Worm (Caenorhabditis elegans) whole organism, L3 larva: ENCODE results near the gene scav-2.

Experiments
- aly-2 ChIP-seq: fragments of 150-350 bp; optimal IDR thresholded peaks from 2 replicates; lab custom pipeline; 2014; ENCODE audit warnings: missing biosample characterization, missing genetic modification characterization
- elt-2 ChIP-seq: sonication (generic microtip); optimal IDR thresholded peaks from 2 replicates; lab custom pipeline; 2016; ENCODE audit warnings: missing genetic modification reagents, mild to moderate bottlenecking, missing genetic modification characterization, missing compliant biosample characterization
- elt-3 ChIP-seq, 3 experiments: fragments of 150-350 bp in 1 of 3; sonication (generic microtip) in 2 of 3; optimal IDR thresholded peaks; 2 replicates in 2 of 3; 4 replicates in 1 of 3; lab custom pipeline; 2014 to 2017; ENCODE audit warnings: missing biosample characterization in 3 of 3, missing genetic modification characterization in 3 of 3
- lin-15B ChIP-seq: fragments of 150-350 bp; optimal IDR thresholded peaks from 2 replicates; lab custom pipeline; 2014; ENCODE audit warnings: missing biosample characterization, missing genetic modification characterization
- lsy-12 ChIP-seq: sonication (generic microtip); optimal IDR thresholded peaks from 2 replicates; lab custom pipeline; 2016; ENCODE audit warnings: mild to moderate bottlenecking, missing genetic modification characterization, missing compliant biosample characterization
- mdl-1 ChIP-seq: fragments of 150-350 bp; optimal IDR thresholded peaks from 2 replicates; lab custom pipeline; 2014; ENCODE audit warnings: missing biosample characterization, missing genetic modification characterization
- nhr-11 ChIP-seq: fragments of 150-350 bp; optimal IDR thresholded peaks from 2 replicates; lab custom pipeline; 2014; ENCODE audit warnings: missing biosample characterization, missing genetic modification characterization
- nhr-23 ChIP-seq: fragments of 150-350 bp; optimal IDR thresholded peaks from 2 replicates; lab custom pipeline; 2014; ENCODE audit warnings: missing biosample characterization, missing genetic modification reagents, missing genetic modification characterization
- nhr-76 ChIP-seq: fragments of 150-350 bp; sonication (generic microtip); optimal IDR thresholded peaks from 5 replicates; lab custom pipeline; 2014; ENCODE audit warnings: missing biosample characterization, missing genetic modification characterization
- nhr-77 ChIP-seq: fragments of 150-350 bp; optimal IDR thresholded peaks from 2 replicates; lab custom pipeline; 2014; ENCODE audit warnings: missing biosample characterization, missing genetic modification characterization
- snpc-4 ChIP-seq: fragments of 150-350 bp; optimal IDR thresholded peaks from 2 replicates; lab custom pipeline; 2014; ENCODE audit warnings: missing biosample characterization, missing genetic modification characterization
- zag-1 ChIP-seq: fragments of 150-350 bp; optimal IDR thresholded peaks from 2 replicates; lab custom pipeline; 2014; ENCODE audit warnings: missing biosample characterization, missing genetic modification characterization

- TF ChIP-seq nhr-23 (tag; lab: Kevin White, UChicago) (no peak), aly-2 (tag; lab: Kevin White, UChicago) (no peak), nhr-76 (tag; lab: Kevin White, UChicago) (no peak), lsy-12 (tag; lab: Kevin White, UChicago) (no peak), nhr-11 (tag; lab: Kevin White, UChicago) (no peak), nhr-77 (tag; lab: Kevin White, UChicago) (no peak), lin-15B (tag; lab: Kevin White, UChicago) (no peak), elt-3 (tag; optimal IDR thresholded peaks at IDR 0.05; lab: Kevin White, UChicago) (no peak), zag-1 (no peak), elt-2 (no peak), snpc-4 (tag; lab: Kevin White, UChicago) (no peak), mdl-1 (tag; lab: Kevin White, UChicago) (no peak)
Measured at ce11 chrIII:13525118-13525839, 29.9 kb downstream of the scav-2 start.
